Worm (Caenorhabditis elegans) whole organism, L3 larva: Measurements from ENCODE around the gene F14F8.14.

ENCODE experiments used
- R02D3.7 ChIP-seq: fragments of 150-350 bp; optimal IDR thresholded peaks from 2 replicates; lab custom pipeline; 2014; ENCODE audit warnings: missing biosample characterization, missing genetic modification characterization
- ZK546.5 ChIP-seq: sonication (generic microtip); optimal IDR thresholded peaks from 2 replicates; lab custom pipeline; 2017; ENCODE audit warnings: missing biosample characterization, missing genetic modification characterization
- aly-2 ChIP-seq: fragments of 150-350 bp; optimal IDR thresholded peaks from 2 replicates; lab custom pipeline; 2014; ENCODE audit warnings: missing biosample characterization, missing genetic modification characterization
- ama-1 ChIP-seq: fragments of 150-350 bp; optimal IDR thresholded peaks from 2 replicates; lab custom pipeline; 2018
- ceh-16 ChIP-seq: sonication (generic microtip); optimal IDR thresholded peaks from 2 replicates; lab custom pipeline; 2017; ENCODE audit warnings: missing biosample characterization, missing genetic modification characterization
- ceh-82 ChIP-seq: fragments of 150-350 bp; optimal IDR thresholded peaks from 2 replicates; lab custom pipeline; 2014; ENCODE audit warnings: missing biosample characterization, missing genetic modification characterization
- ceh-9 ChIP-seq: sonication (generic microtip); optimal IDR thresholded peaks from 2 replicates; lab custom pipeline; 2018; ENCODE audit warnings: missing biosample characterization, missing genetic modification characterization
- egl-5 ChIP-seq: fragments of 150-350 bp; optimal IDR thresholded peaks from 2 replicates; lab custom pipeline; 2017; ENCODE audit warnings: missing biosample characterization, missing genetic modification reagents, missing genetic modification characterization, inconsistent platforms
- elt-1 ChIP-seq: fragments of 150-350 bp; optimal IDR thresholded peaks from 2 replicates; lab custom pipeline; 2014; ENCODE audit warnings: missing biosample characterization, missing genetic modification characterization
- elt-2 ChIP-seq: sonication (generic microtip); optimal IDR thresholded peaks from 2 replicates; lab custom pipeline; 2016; ENCODE audit warnings: missing genetic modification reagents, mild to moderate bottlenecking, missing genetic modification characterization, missing compliant biosample characterization
- eor-1 ChIP-seq, 2 experiments: fragments of 150-350 bp; optimal IDR thresholded peaks; 2 replicates each; lab custom pipeline; 2014 to 2018; ENCODE audit warnings: missing biosample characterization in 2 of 2, missing genetic modification characterization in 2 of 2
- fkh-10 ChIP-seq: sonication (generic microtip); optimal IDR thresholded peaks from 2 replicates; lab custom pipeline; 2017; ENCODE audit warnings: missing biosample characterization, missing genetic modification reagents, missing genetic modification characterization
- fkh-2 ChIP-seq: fragments of 150-350 bp; optimal IDR thresholded peaks from 2 replicates; lab custom pipeline; 2014; ENCODE audit warnings: missing biosample characterization, missing genetic modification reagents, missing genetic modification characterization
- fos-1 ChIP-seq: fragments of 150-350 bp; optimal IDR thresholded peaks from 2 replicates; lab custom pipeline; 2014; ENCODE audit warnings: missing biosample characterization, missing genetic modification characterization
- hmg-11 ChIP-seq: sonication (generic microtip); optimal IDR thresholded peaks from 2 replicates; lab custom pipeline; 2016; ENCODE audit warnings: missing genetic modification characterization, missing compliant biosample characterization
- lin-15B ChIP-seq: fragments of 150-350 bp; optimal IDR thresholded peaks from 2 replicates; lab custom pipeline; 2014; ENCODE audit warnings: missing biosample characterization, missing genetic modification characterization
- lin-39 ChIP-seq: fragments of 150-350 bp; optimal IDR thresholded peaks from 2 replicates; lab custom pipeline; 2018; ENCODE audit warnings: missing biosample characterization, missing genetic modification reagents, missing genetic modification characterization
- lsy-12 ChIP-seq: sonication (generic microtip); optimal IDR thresholded peaks from 2 replicates; lab custom pipeline; 2016; ENCODE audit warnings: mild to moderate bottlenecking, missing genetic modification characterization, missing compliant biosample characterization
- mml-1 ChIP-seq: fragments of 150-350 bp; sonication (generic microtip); optimal IDR thresholded peaks from 3 replicates; lab custom pipeline; 2014; ENCODE audit warnings: missing biosample characterization, missing genetic modification characterization
- nhr-11 ChIP-seq: fragments of 150-350 bp; optimal IDR thresholded peaks from 2 replicates; lab custom pipeline; 2014; ENCODE audit warnings: missing biosample characterization, missing genetic modification characterization
- nhr-12 ChIP-seq: fragments of 150-350 bp; optimal IDR thresholded peaks from 2 replicates; lab custom pipeline; 2014; ENCODE audit warnings: missing biosample characterization, missing genetic modification characterization
- nhr-237 ChIP-seq: fragments of 150-350 bp; optimal IDR thresholded peaks from 2 replicates; lab custom pipeline; 2014; ENCODE audit warnings: missing biosample characterization, missing genetic modification characterization
- nhr-25 ChIP-seq: sonication (generic microtip); optimal IDR thresholded peaks from 2 replicates; lab custom pipeline; 2017; ENCODE audit warnings: missing biosample characterization, missing genetic modification characterization
- nhr-28 ChIP-seq: fragments of 150-350 bp; optimal IDR thresholded peaks from 2 replicates; lab custom pipeline; 2014; ENCODE audit warnings: missing biosample characterization, missing genetic modification characterization
- nhr-43 ChIP-seq: sonication (generic microtip); optimal IDR thresholded peaks from 2 replicates; lab custom pipeline; 2016; ENCODE audit warnings: mild to moderate bottlenecking, missing genetic modification characterization, missing compliant biosample characterization; ENCODE audit not compliant: poor library complexity, severe bottlenecking
- nhr-67 ChIP-seq: fragments of 150-350 bp; optimal IDR thresholded peaks from 2 replicates; lab custom pipeline; 2014; ENCODE audit warnings: missing biosample characterization, missing genetic modification characterization
- nhr-77 ChIP-seq: fragments of 150-350 bp; optimal IDR thresholded peaks from 2 replicates; lab custom pipeline; 2014; ENCODE audit warnings: missing biosample characterization, missing genetic modification characterization
- pha-4 ChIP-seq: fragments of 150-350 bp; optimal IDR thresholded peaks from 2 replicates; lab custom pipeline; 2014; ENCODE audit warnings: missing biosample characterization, missing genetic modification reagents, missing genetic modification characterization
- pqm-1 ChIP-seq: fragments of 150-350 bp; optimal IDR thresholded peaks from 2 replicates; lab custom pipeline; 2017; ENCODE audit warnings: missing biosample characterization, missing genetic modification characterization, inconsistent platforms
- sea-2 ChIP-seq: fragments of 150-350 bp; sonication (generic microtip); optimal IDR thresholded peaks from 4 replicates; lab custom pipeline; 2014; ENCODE audit warnings: missing biosample characterization, missing genetic modification reagents, missing genetic modification characterization
- snpc-4 ChIP-seq: fragments of 150-350 bp; optimal IDR thresholded peaks from 2 replicates; lab custom pipeline; 2014; ENCODE audit warnings: missing biosample characterization, missing genetic modification characterization
- tbx-2 ChIP-seq: sonication (generic microtip); optimal IDR thresholded peaks from 2 replicates; lab custom pipeline; 2016; ENCODE audit warnings: mild to moderate bottlenecking, missing genetic modification characterization, missing compliant biosample characterization
- unc-62 ChIP-seq: fragments of 150-350 bp; sonication (generic microtip); optimal IDR thresholded peaks from 4 replicates; lab custom pipeline; 2014; ENCODE audit warnings: missing biosample characterization, missing genetic modification reagents, missing genetic modification characterization
- zag-1 ChIP-seq: fragments of 150-350 bp; optimal IDR thresholded peaks from 2 replicates; lab custom pipeline; 2014; ENCODE audit warnings: missing biosample characterization, missing genetic modification characterization
- ztf-11 ChIP-seq: fragments of 150-350 bp; optimal IDR thresholded peaks from 2 replicates; lab custom pipeline; 2014; ENCODE audit warnings: missing biosample characterization, missing genetic modification characterization

F14F8.14 gene

DNA sequence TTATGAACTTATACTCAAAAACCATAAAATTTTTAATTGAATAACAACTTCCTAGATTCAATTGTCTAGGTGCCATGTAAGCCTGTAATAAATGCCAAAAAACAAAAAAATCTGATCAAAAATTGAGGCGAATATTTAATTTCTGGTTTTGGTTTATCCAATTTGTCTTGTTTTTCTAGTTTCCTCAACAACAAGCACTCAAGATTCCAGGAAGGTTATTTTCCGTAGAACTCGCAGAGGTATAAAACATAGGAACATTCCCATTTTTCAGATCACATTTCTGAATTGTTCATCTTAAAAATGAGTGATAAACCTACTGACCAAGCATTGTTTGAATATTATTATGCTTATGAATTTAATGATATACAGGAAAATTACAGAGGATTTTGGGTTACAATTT lies 30.6 kb upstream of the F14F8.14 start, which contains the start of gene srw-41:
Gene srw-41, plus strand, starts transcription at position 301 of the 400 bp plus-strand sequence.
- TF ChIP-seq nhr-237, result no peak
- no peak for TF ChIP-seq elt-1 (tag; lab: Kevin White, UChicago)
- no peak for TF ChIP-seq fkh-2
- TF ChIP-seq nhr-11 (tag; lab: Kevin White, UChicago), result no peak
- TF ChIP-seq R02D3.7, result no peak
- no peak for TF ChIP-seq ztf-11 (tag; lab: Kevin White, UChicago)
- TF ChIP-seq nhr-12, result no peak
- TF ChIP-seq ceh-9 (tag; lab: Kevin White, UChicago), result no peak
- TF ChIP-seq tbx-2, result no peak
- no peak for TF ChIP-seq lin-39 (tag; lab: Kevin White, UChicago)
- TF ChIP-seq mml-1, result no peak
- TF ChIP-seq lsy-12 (tag; lab: Kevin White, UChicago), result no peak
- no peak for TF ChIP-seq pqm-1 (tag; lab: Kevin White, UChicago)
- no peak for TF ChIP-seq egl-5 (tag; lab: Kevin White, UChicago)
- TF ChIP-seq snpc-4 (tag; lab: Kevin White, UChicago), result no peak
- TF ChIP-seq, all 47 proteins: peak for 0

DNA sequence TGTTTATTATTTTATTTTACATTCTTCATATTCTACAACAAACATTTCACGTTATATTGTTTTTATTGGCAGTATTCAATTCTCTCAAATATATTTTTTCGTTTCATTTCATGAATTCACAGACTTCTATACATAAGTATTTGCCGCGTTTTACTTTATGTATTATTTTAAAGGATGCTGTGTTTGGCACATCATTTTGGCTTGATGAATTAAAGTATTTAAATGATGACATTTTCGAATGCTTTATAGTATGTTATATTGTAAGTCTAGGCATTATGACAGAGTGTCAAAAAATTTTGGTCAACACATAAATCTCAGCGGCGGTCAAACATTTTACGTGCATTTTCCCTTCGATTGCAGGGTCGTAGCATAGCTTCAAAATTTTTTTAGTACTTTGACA lies 29.0 kb upstream of the F14F8.14 start:
- TF ChIP-seq nhr-67 (no peak), tbx-2 (no peak), lsy-12 (tag; lab: Kevin White, UChicago) (no peak), eor-1 (tag; optimal IDR thresholded peaks at IDR 0.05; lab: Kevin White, UChicago) (no peak), nhr-25 (no peak), hmg-11 (tag; lab: Kevin White, UChicago) (no peak)

DNA sequence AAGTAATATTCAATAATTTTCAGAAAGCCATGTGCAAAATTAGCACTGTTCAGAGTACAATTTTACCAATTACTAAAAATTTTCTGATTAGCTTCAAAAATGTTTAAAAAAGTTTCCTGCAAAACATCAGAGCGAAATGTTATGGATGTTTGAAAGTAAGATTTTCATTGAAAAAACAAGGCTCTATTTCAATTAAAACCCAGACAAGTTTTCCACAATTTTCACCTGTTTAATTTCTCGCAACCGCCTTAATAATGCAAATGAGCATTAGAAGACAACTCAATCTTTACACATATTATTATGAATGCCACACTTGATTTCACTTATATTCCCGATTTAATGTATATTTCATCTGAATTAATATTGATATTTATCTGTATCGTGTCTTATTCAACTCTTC lies 28.0 kb upstream of the F14F8.14 start, which contains the start of gene srz-101:
Gene srz-101, plus strand, starts transcription at position 301 of the 400 bp plus-strand sequence.
- TF ChIP-seq nhr-11 (tag; lab: Kevin White, UChicago), result no peak
- no peak for TF ChIP-seq nhr-43
- no peak for TF ChIP-seq unc-62

DNA sequence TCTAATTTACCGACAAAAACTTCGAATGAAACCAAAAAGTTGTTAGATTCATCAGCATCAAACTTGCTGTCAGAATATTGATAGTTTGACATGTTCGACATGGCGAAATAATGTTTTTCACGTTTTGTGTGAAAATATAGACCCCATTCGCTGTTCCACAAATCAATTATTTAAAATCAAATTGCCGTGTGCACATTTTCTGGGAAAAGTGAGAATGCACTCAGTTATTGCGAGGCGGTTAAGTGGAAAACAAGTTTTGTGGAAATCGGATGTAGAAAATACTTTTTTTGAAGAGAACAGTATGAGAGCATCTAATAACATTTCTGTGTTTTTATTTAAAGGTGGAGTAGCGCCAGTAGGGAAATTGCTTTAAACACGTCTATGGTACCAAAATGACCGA lies 27.2 kb upstream of the F14F8.14 start, which contains the start of gene srw-42:
Gene srw-42, minus strand, starts transcription at position 101 of the 400 bp plus-strand sequence.
- TF ChIP-seq nhr-28 (tag; lab: Kevin White, UChicago) (no peak), aly-2 (tag; lab: Kevin White, UChicago) (no peak), tbx-2 (no peak), nhr-77 (no peak), ceh-82 (tag; lab: Kevin White, UChicago) (no peak), ceh-16 (tag; lab: Kevin White, UChicago) (no peak), nhr-11 (tag; lab: Kevin White, UChicago) (no peak), ama-1 (no peak)

DNA sequence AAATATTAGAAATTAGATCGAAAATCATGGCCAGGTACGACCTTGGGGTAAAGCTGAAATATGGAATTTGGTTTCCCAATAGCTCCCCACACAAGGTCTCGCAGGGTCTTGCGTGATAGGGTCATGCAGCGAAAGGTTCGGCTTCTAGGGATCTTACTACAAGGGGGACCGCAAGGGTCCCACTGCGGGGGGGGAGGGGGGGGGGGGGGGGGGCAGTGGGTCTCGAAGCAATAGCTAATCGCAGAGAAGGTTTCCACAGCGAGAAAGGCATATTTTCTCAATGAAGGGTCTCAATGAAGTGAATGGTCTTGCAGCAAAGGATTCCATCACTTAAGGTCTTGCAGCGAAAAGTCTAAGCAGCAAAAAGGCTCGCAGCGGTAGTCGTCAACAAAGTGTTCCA lies 26.4 kb upstream of the F14F8.14 start:
- TF ChIP-seq aly-2 (tag; lab: Kevin White, UChicago), result no peak
- TF ChIP-seq tbx-2, result no peak
- TF ChIP-seq mml-1, result no peak
- no peak for TF ChIP-seq elt-2 (tag; lab: Kevin White, UChicago)
- TF ChIP-seq fos-1 (tag; lab: Kevin White, UChicago), result no peak
- no peak for TF ChIP-seq nhr-28 (tag; lab: Kevin White, UChicago)
- no peak for TF ChIP-seq ZK546.5 (tag; lab: Kevin White, UChicago)
- no peak for TF ChIP-seq zag-1 (tag; lab: Kevin White, UChicago)
- TF ChIP-seq lin-15B (tag; lab: Kevin White, UChicago), result no peak
- TF ChIP-seq fkh-2, result no peak
- TF ChIP-seq ceh-82 (tag; lab: Kevin White, UChicago), result no peak
- TF ChIP-seq nhr-12, result no peak
- no peak for TF ChIP-seq nhr-25
- no peak for TF ChIP-seq fkh-10
- no peak for TF ChIP-seq pha-4 (tag; lab: Kevin White, UChicago)
- TF ChIP-seq, all 47 proteins: peak for 0

DNA sequence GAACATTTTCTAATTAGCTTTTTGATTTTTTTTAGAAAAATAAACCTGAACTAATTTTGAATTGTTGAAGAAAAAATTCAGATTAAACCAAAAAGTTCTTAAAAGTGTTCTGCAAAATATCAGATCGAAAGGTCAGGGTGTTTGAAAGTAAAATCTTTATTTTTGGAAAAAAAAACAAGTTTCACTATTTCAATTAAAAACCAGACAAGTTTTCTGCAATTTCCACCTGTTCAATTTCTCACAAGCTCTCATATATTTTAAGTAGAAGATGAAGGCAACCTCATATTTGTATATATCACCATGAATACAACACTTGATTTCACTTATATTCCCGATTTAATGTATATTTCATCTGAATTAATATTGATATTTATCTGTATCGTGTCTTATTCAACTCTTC lies 20.7 kb upstream of the F14F8.14 start, which contains the start of gene srz-102:
Gene srz-102, plus strand, starts transcription at position 301 of the 400 bp plus-strand sequence.
- TF ChIP-seq nhr-237 (no peak), sea-2 (no peak)
